Worm (Caenorhabditis elegans) whole organism, L1 larva: ENCODE data around the gene chin-1.

Experiments used
- aly-2 ChIP-seq: fragments of 150-350 bp; optimal IDR thresholded peaks from 2 replicates; lab custom pipeline; 2014; ENCODE audit warnings: missing biosample characterization, missing genetic modification characterization
- egl-27 ChIP-seq, 2 experiments: fragments of 150-350 bp in 1 of 2; sonication (generic microtip); optimal IDR thresholded peaks; 3 replicates each; lab custom pipeline; 2017 to 2018; ENCODE audit warnings: missing biosample characterization in 2 of 2, missing genetic modification characterization in 2 of 2, missing genetic modification reagents in 2 of 2
- elt-3 ChIP-seq, 6 experiments: fragments of 150-350 bp in 1 of 6; sonication (generic microtip); optimal IDR thresholded peaks; 2 replicates each; lab custom pipeline; 2017 to 2018; ENCODE audit warnings: missing biosample characterization in 6 of 6, missing genetic modification characterization in 6 of 6, inconsistent platforms in 1 of 6
- irx-1 ChIP-seq: sonication (generic microtip); optimal IDR thresholded peaks from 2 replicates; lab custom pipeline; 2016; ENCODE audit warnings: missing genetic modification characterization, missing compliant biosample characterization
- mdl-1 ChIP-seq, 2 experiments: fragments of 150-350 bp; optimal IDR thresholded peaks; 2 replicates each; lab custom pipeline; 2014 to 2017; ENCODE audit warnings: missing biosample characterization in 2 of 2, missing genetic modification characterization in 2 of 2, inconsistent platforms in 1 of 2
- nhr-237 ChIP-seq: fragments of 150-350 bp; optimal IDR thresholded peaks from 2 replicates; lab custom pipeline; 2014; ENCODE audit warnings: missing biosample characterization, missing genetic modification characterization
- nhr-28 ChIP-seq: fragments of 150-350 bp; optimal IDR thresholded peaks from 2 replicates; lab custom pipeline; 2014; ENCODE audit warnings: missing biosample characterization, missing genetic modification characterization
- nhr-84 ChIP-seq: sonication (generic microtip); optimal IDR thresholded peaks from 2 replicates; lab custom pipeline; 2017; ENCODE audit warnings: missing biosample characterization, missing genetic modification characterization
- nhr-85 ChIP-seq: sonication (generic microtip); peaks from one replicate; lab custom pipeline; 2016; ENCODE audit warnings: missing genetic modification characterization, inconsistent platforms, missing compliant biosample characterization
- nhr-90 ChIP-seq: sonication (generic microtip); optimal IDR thresholded peaks from 2 replicates; lab custom pipeline; 2016; ENCODE audit warnings: mild to moderate bottlenecking, missing genetic modification characterization, missing compliant biosample characterization; ENCODE audit not compliant: poor library complexity
- pqm-1 ChIP-seq: sonication (generic microtip); optimal IDR thresholded peaks from 3 replicates; lab custom pipeline; 2017; ENCODE audit warnings: missing biosample characterization, missing genetic modification characterization
- unc-62 ChIP-seq: fragments of 150-350 bp; optimal IDR thresholded peaks from 2 replicates; lab custom pipeline; 2014; ENCODE audit warnings: missing biosample characterization, missing genetic modification reagents, missing genetic modification characterization
- zag-1 ChIP-seq: fragments of 150-350 bp; optimal IDR thresholded peaks from 2 replicates; lab custom pipeline; 2014; ENCODE audit warnings: missing biosample characterization, missing genetic modification characterization
- ztf-4 ChIP-seq: fragments of 150-350 bp; optimal IDR thresholded peaks from 2 replicates; lab custom pipeline; 2014; ENCODE audit warnings: missing biosample characterization, missing genetic modification characterization

- TF ChIP-seq unc-62 (GFP tag; lab: Kevin White, UChicago) (no peak), irx-1 (no peak), nhr-237 (tag; lab: Kevin White, UChicago) (no peak), ztf-4 (tag; lab: Kevin White, UChicago) (no peak), zag-1 (tag; lab: Kevin White, UChicago) (no peak), nhr-85 (no peak), elt-3 (tag; optimal IDR thresholded peaks at IDR 0.05; lab: Kevin White, UChicago) (no peak), nhr-90 (tag; lab: Kevin White, UChicago) (no peak), aly-2 (no peak), nhr-28 (tag; lab: Kevin White, UChicago) (no peak), nhr-84 (tag; lab: Kevin White, UChicago) (no peak), egl-27 (tag; optimal IDR thresholded peaks at IDR 0.05; lab: Kevin White, UChicago) (no peak), mdl-1 (tag; optimal IDR thresholded peaks at IDR 0.05; lab: Kevin White, UChicago) (no peak), pqm-1 (no peak)
Measured at ce11 chrIII:1058074-1058473, 21.1 kb upstream of the chin-1 start.
